Fruit fly (Drosophila melanogaster) whole organism, embryonic: Measurements from ENCODE around the gene CG1103.

Experiments used
- CG10959 ChIP-seq: fragments of 200-800 bp; sonication (Bioruptor generic); IDR thresholded peaks from 2 replicates; pipeline ENCODE4 v1.3.6; 2022; ENCODE audit warnings: missing biosample characterization, missing genetic modification characterization
- CG11085 ChIP-seq: fragments of 200-800 bp; sonication (Bioruptor generic); IDR thresholded peaks from 2 replicates; pipeline ENCODE4 v1.3.6; 2022; ENCODE audit warnings: missing biosample characterization, missing genetic modification characterization
- CG12104 ChIP-seq: fragments of 200-800 bp; sonication (Bioruptor generic); optimal IDR thresholded peaks from 3 replicates; lab custom pipeline; 2016; ENCODE audit warnings: missing biosample characterization, missing genetic modification characterization
- CG13624 ChIP-seq: fragments of 200-800 bp; sonication (Bioruptor generic); optimal IDR thresholded peaks from 2 replicates; lab custom pipeline; 2016; ENCODE audit warnings: missing biosample characterization, missing genetic modification characterization
- CG13894 ChIP-seq: fragments of 200-800 bp; sonication (Bioruptor generic); optimal IDR thresholded peaks from 3 replicates; lab custom pipeline; 2018; ENCODE audit warnings: missing biosample characterization, mild to moderate bottlenecking, missing genetic modification characterization, moderate library complexity
- CG14860 ChIP-seq: fragments of 200-800 bp; sonication (Bioruptor generic); IDR thresholded peaks from 3 replicates; pipeline ENCODE4 v1.3.6; 2022; ENCODE audit warnings: missing biosample characterization, missing genetic modification characterization; ENCODE audit not compliant: partially characterized antibody
- CG1529 ChIP-seq: fragments of 200-800 bp; sonication (Bioruptor generic); optimal IDR thresholded peaks from 3 replicates; lab custom pipeline; 2018; ENCODE audit warnings: missing biosample characterization, missing genetic modification characterization
- CG15514 ChIP-seq: fragments of 200-800 bp; sonication (Bioruptor generic); optimal IDR thresholded peaks from 3 replicates; lab custom pipeline; 2017; ENCODE audit warnings: missing biosample characterization, missing genetic modification characterization, mild to moderate bottlenecking, moderate library complexity, missing genetic modification reagents
- CG1602 ChIP-seq: fragments of 200-800 bp; sonication (Bioruptor generic); optimal IDR thresholded peaks from 3 replicates; lab custom pipeline; 2016; ENCODE audit warnings: missing biosample characterization, missing genetic modification characterization
- CG16779 ChIP-seq: fragments of 200-800 bp; sonication (Bioruptor generic); IDR thresholded peaks from 2 replicates; pipeline ENCODE4 v1.3.6; 2022; ENCODE audit warnings: missing biosample characterization, missing genetic modification characterization
- CG17328 ChIP-seq: fragments of 200-800 bp; sonication (Bioruptor generic); IDR thresholded peaks from 2 replicates; pipeline ENCODE4 v1.3.6; 2022; ENCODE audit warnings: missing biosample characterization, missing genetic modification characterization
- CG17359 ChIP-seq: fragments of 200-800 bp; sonication (Bioruptor generic); optimal IDR thresholded peaks from 3 replicates; lab custom pipeline; 2018; ENCODE audit warnings: missing biosample characterization, mild to moderate bottlenecking, missing genetic modification characterization, moderate library complexity
- CG17912 ChIP-seq: fragments of 200-800 bp; sonication (Bioruptor generic); optimal IDR thresholded peaks from 2 replicates; lab custom pipeline; 2018; ENCODE audit warnings: missing biosample characterization, mild to moderate bottlenecking, missing genetic modification characterization
- CG18619 ChIP-seq: fragments of 200-800 bp; sonication (Bioruptor generic); optimal IDR thresholded peaks from 3 replicates; lab custom pipeline; 2017; ENCODE audit warnings: missing biosample characterization, mild to moderate bottlenecking, missing genetic modification characterization
- CG2116 ChIP-seq: fragments of 200-800 bp; sonication (Bioruptor generic); optimal IDR thresholded peaks from 3 replicates; lab custom pipeline; 2018; ENCODE audit warnings: missing biosample characterization, mild to moderate bottlenecking, missing genetic modification characterization
- CG2120 ChIP-seq: fragments of 200-800 bp; sonication (Bioruptor generic); optimal IDR thresholded peaks from 3 replicates; lab custom pipeline; 2016; ENCODE audit warnings: missing biosample characterization, missing genetic modification characterization
- CG3838 ChIP-seq: fragments of 200-800 bp; sonication (Bioruptor generic); optimal IDR thresholded peaks from 3 replicates; lab custom pipeline; 2016; ENCODE audit warnings: missing biosample characterization, missing genetic modification characterization
- CG6175 ChIP-seq: fragments of 200-800 bp; sonication (Bioruptor generic); IDR thresholded peaks from 3 replicates; pipeline ENCODE4 v1.3.6; 2022; ENCODE audit warnings: missing biosample characterization, missing genetic modification characterization
- CG6813 ChIP-seq: fragments of 200-800 bp; sonication (Bioruptor generic); optimal IDR thresholded peaks from 2 replicates; lab custom pipeline; 2017; ENCODE audit warnings: missing biosample characterization, missing genetic modification characterization, mild to moderate bottlenecking, moderate library complexity, missing genetic modification reagents
- CG7357 ChIP-seq: fragments of 200-800 bp; sonication (Bioruptor generic); IDR thresholded peaks from 3 replicates; pipeline ENCODE4 v1.3.6; 2022; ENCODE audit warnings: missing biosample characterization, missing genetic modification characterization
- CG7745 ChIP-seq: fragments of 200-800 bp; sonication (Bioruptor generic); optimal IDR thresholded peaks from 2 replicates; lab custom pipeline; 2018; ENCODE audit warnings: missing biosample characterization, mild to moderate bottlenecking, missing genetic modification characterization, moderate library complexity
- Doc2 ChIP-seq: fragments of 200-800 bp; sonication (Bioruptor generic); IDR thresholded peaks from 2 replicates; pipeline ENCODE4 v1.3.6; 2022; ENCODE audit warnings: missing biosample characterization, missing genetic modification characterization
- Dp ChIP-seq: fragments of 200-800 bp; sonication (Bioruptor generic); optimal IDR thresholded peaks from 2 replicates; lab custom pipeline; 2018; ENCODE audit warnings: missing biosample characterization, mild to moderate bottlenecking, missing genetic modification characterization, moderate library complexity
- Ets97D ChIP-seq: fragments of 200-800 bp; sonication (Bioruptor generic); optimal IDR thresholded peaks from 3 replicates; lab custom pipeline; 2016; ENCODE audit warnings: missing biosample characterization, missing genetic modification characterization
- H15 ChIP-seq: fragments of 200-800 bp; sonication (Bioruptor generic); IDR thresholded peaks from 3 replicates; pipeline ENCODE4 v1.3.6; 2022; ENCODE audit warnings: missing biosample characterization, missing genetic modification characterization
- HLH4C ChIP-seq: fragments of 200-800 bp; sonication (Bioruptor generic); IDR thresholded peaks from 3 replicates; pipeline ENCODE4 v1.3.6; 2022; ENCODE audit warnings: missing biosample characterization, missing genetic modification characterization; ENCODE audit not compliant: partially characterized antibody
- Hey ChIP-seq: fragments of 200-800 bp; sonication (Bioruptor generic); optimal IDR thresholded peaks from 3 replicates; lab custom pipeline; 2018; ENCODE audit warnings: missing biosample characterization, mild to moderate bottlenecking, missing genetic modification characterization
- Hr39 ChIP-seq: fragments of >200 bp; optimal IDR thresholded peaks from 2 replicates; lab custom pipeline; 2017
- Hr78 ChIP-seq, 2 experiments: fragments of 200-800 bp in 1 of 2; fragments of >200 bp in 1 of 2; sonication (Bioruptor generic) in 1 of 2; optimal IDR thresholded peaks; 2 replicates each; lab custom pipeline; 2017 to 2019; ENCODE audit warnings: missing biosample characterization in 2 of 2, missing genetic modification characterization in 2 of 2, mild to moderate bottlenecking in 1 of 2, moderate library complexity in 1 of 2
- Lpt ChIP-seq: fragments of >200 bp; optimal IDR thresholded peaks from 2 replicates; lab custom pipeline; 2018; ENCODE audit warnings: missing biosample characterization, missing genetic modification characterization
- Nf-YC ChIP-seq: fragments of 200-800 bp; optimal IDR thresholded peaks from 3 replicates; lab custom pipeline; 2019; ENCODE audit warnings: missing biosample characterization, mild to moderate bottlenecking, missing genetic modification characterization, moderate library complexity
- Oaz ChIP-seq: fragments of 200-800 bp; sonication (Bioruptor generic); IDR thresholded peaks from 2 replicates; pipeline ENCODE4 v1.3.6; 2022; ENCODE audit warnings: missing biosample characterization, missing genetic modification characterization
- Optix ChIP-seq: fragments of 200-800 bp; sonication (Bioruptor generic); IDR thresholded peaks from 3 replicates; pipeline ENCODE4 v1.3.6; 2022; ENCODE audit warnings: missing biosample characterization, missing genetic modification characterization
- Six4 ChIP-seq: fragments of 200-800 bp; sonication (Bioruptor generic); optimal IDR thresholded peaks from 2 replicates; lab custom pipeline; 2016; ENCODE audit warnings: missing biosample characterization, missing genetic modification characterization
- Sox100B ChIP-seq: fragments of 200-800 bp; sonication (Bioruptor generic); optimal IDR thresholded peaks from 3 replicates; lab custom pipeline; 2018; ENCODE audit warnings: missing biosample characterization, mild to moderate bottlenecking, missing genetic modification characterization
- YL-1 ChIP-seq: fragments of 200-800 bp; sonication (Bioruptor generic); optimal IDR thresholded peaks from 3 replicates; lab custom pipeline; 2017; ENCODE audit warnings: missing biosample characterization, mild to moderate bottlenecking, missing genetic modification characterization
- chinmo ChIP-seq: fragments of 200-800 bp; sonication (Bioruptor generic); IDR thresholded peaks from 4 replicates; pipeline ENCODE4 v1.3.6; 2022; ENCODE audit warnings: missing biosample characterization, missing genetic modification characterization; ENCODE audit not compliant: partially characterized antibody
- crc ChIP-seq: fragments of 200-800 bp; sonication (Bioruptor generic); optimal IDR thresholded peaks from 2 replicates; lab custom pipeline; 2016; ENCODE audit warnings: missing biosample characterization, missing genetic modification characterization
- ems ChIP-seq: fragments of 200-800 bp; sonication (Bioruptor generic); optimal IDR thresholded peaks from 3 replicates; lab custom pipeline; 2016; ENCODE audit warnings: missing biosample characterization, missing genetic modification characterization
- gcm ChIP-seq: fragments of 200-800 bp; sonication (Bioruptor generic); optimal IDR thresholded peaks from 2 replicates; lab custom pipeline; 2019; ENCODE audit warnings: missing biosample characterization, mild to moderate bottlenecking, missing genetic modification characterization, moderate library complexity
- nerfin-2 ChIP-seq: fragments of 200-800 bp; sonication (Bioruptor generic); IDR thresholded peaks from 2 replicates; pipeline ENCODE4 v1.3.6; 2022; ENCODE audit warnings: missing biosample characterization, missing genetic modification characterization; ENCODE audit not compliant: partially characterized antibody
- otp ChIP-seq: fragments of 200-800 bp; sonication (Bioruptor generic); IDR thresholded peaks from 3 replicates; pipeline ENCODE4, ENCODE4 v1.3.6; 2022; ENCODE audit warnings: missing biosample characterization, missing genetic modification characterization
- pho ChIP-seq: fragments of 200-800 bp; sonication (Bioruptor generic); optimal IDR thresholded peaks from 2 replicates; lab custom pipeline; 2016; ENCODE audit warnings: missing biosample characterization, missing genetic modification characterization
- psq ChIP-seq: fragments of 200-800 bp; sonication (Bioruptor generic); optimal IDR thresholded peaks from 2 replicates; lab custom pipeline; 2017; ENCODE audit warnings: missing biosample characterization, missing genetic modification characterization
- scrt ChIP-seq: fragments of 200-800 bp; sonication (Bioruptor generic); optimal IDR thresholded peaks from 2 replicates; lab custom pipeline; 2018; ENCODE audit warnings: missing biosample characterization, mild to moderate bottlenecking, missing genetic modification characterization, moderate library complexity
- sens-2 ChIP-seq: fragments of 200-800 bp; sonication (Bioruptor generic); IDR thresholded peaks from 2 replicates; pipeline ENCODE4 v1.3.6; 2022; ENCODE audit warnings: missing biosample characterization, missing genetic modification characterization
- sima ChIP-seq: fragments of 200-800 bp; sonication (Bioruptor generic); optimal IDR thresholded peaks from 2 replicates; lab custom pipeline; 2016; ENCODE audit warnings: missing biosample characterization, missing genetic modification characterization
- sna ChIP-seq: fragments of 200-800 bp; sonication (Bioruptor generic); IDR thresholded peaks from 2 replicates; pipeline ENCODE4 v1.3.6; 2022; ENCODE audit warnings: missing biosample characterization, missing genetic modification characterization; ENCODE audit not compliant: partially characterized antibody
- tll ChIP-seq, 2 experiments: fragments of 200-800 bp in 1 of 2; fragments of >200 bp in 1 of 2; sonication (Bioruptor generic) in 1 of 2; optimal IDR thresholded peaks; 2 replicates each; lab custom pipeline; 2017 to 2019; ENCODE audit warnings: missing biosample characterization in 2 of 2, missing genetic modification characterization in 2 of 2, mild to moderate bottlenecking in 1 of 2, moderate library complexity in 1 of 2
- unpg ChIP-seq: fragments of 200-800 bp; sonication (Bioruptor generic); optimal IDR thresholded peaks from 3 replicates; lab custom pipeline; 2018; ENCODE audit warnings: missing biosample characterization, mild to moderate bottlenecking, missing genetic modification characterization, moderate library complexity
- usp ChIP-seq: fragments of >200 bp; optimal IDR thresholded peaks from 2 replicates; lab custom pipeline; 2017; ENCODE audit warnings: missing biosample characterization, missing genetic modification characterization
- yki ChIP-seq: fragments of >200 bp; optimal IDR thresholded peaks from 3 replicates; lab custom pipeline; 2018

The CG1103 gene

DNA sequence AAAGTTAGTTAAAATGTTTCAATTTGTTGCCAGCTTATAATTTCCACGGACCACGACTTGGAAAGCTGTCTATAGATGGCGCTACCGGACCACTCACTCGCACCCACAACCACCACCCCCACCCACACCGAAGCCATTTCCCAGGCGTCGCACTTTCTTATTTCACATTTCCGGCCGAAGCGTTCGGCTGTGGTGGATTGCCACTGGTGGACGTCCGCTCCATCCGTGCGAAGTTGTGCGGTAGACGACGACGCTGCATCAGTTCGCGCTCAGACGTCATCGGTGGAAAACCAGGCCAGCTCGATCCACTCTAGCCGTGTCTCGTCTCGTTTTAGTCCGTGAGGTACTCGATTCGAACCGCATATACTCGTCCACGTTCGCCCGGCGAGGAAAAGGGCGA lies 22.1 kb downstream of the CG1103 start, which contains the start of gene CG1090 (continued):
- TF ChIP-seq CG13624 (GFP tag; lab: Kevin White, UChicago) (no peak), usp (no peak), otp (GFP tag; lab: Robert Waterston, UW) (no peak), tll (GFP tag; optimal IDR thresholded peaks at IDR 0.05; lab: Kevin White, UChicago) (no peak), Hr78 (GFP tag; optimal IDR thresholded peaks at IDR 0.05; lab: Kevin White, UChicago) (no peak), CG2120 (no peak), Nf-YC (tag; lab: Kevin White, UChicago) (peak; percentile 37), CG14860 (no peak), scrt (GFP tag; lab: Kevin White, UChicago) (peak; percentile 38), YL-1 (no peak), Lpt (GFP tag; lab: Kevin White, UChicago) (no peak), CG18619 (no peak), CG7745 (tag; lab: Kevin White, UChicago) (no peak), CG12104 (no peak), Hey (no peak), Dp (GFP tag; lab: Kevin White, UChicago) (no peak), yki (lab: Kevin White, UChicago) (no peak), Doc2 (GFP tag; lab: Robert Waterston, UW) (no peak), CG3838 (GFP tag; lab: Kevin White, UChicago) (no peak), CG17328 (GFP tag; lab: Robert Waterston, UW) (peak; percentile 23; the same call in 1 of the 2 replicates), CG6175 (GFP tag; lab: Robert Waterston, UW) (peak; percentile 39; the same call in 1 of the 3 replicates), Oaz (GFP tag; lab: Robert Waterston, UW) (no peak), psq (no peak), Optix (GFP tag; lab: Robert Waterston, UW) (no peak), Hr39 (lab: Kevin White, UChicago) (no peak), CG2116 (peak; percentile 46), CG13894 (peak; percentile 41), CG17359 (tag; lab: Kevin White, UChicago) (no peak), crc (GFP tag; lab: Kevin White, UChicago) (no peak), pho (GFP tag; lab: Kevin White, UChicago) (no peak), nerfin-2 (GFP tag; lab: Robert Waterston, UW) (no peak), Ets97D (GFP tag; lab: Kevin White, UChicago) (peak; percentile 68), unpg (GFP tag; lab: Kevin White, UChicago) (no peak), CG1602 (no peak), CG7357 (GFP tag; lab: Robert Waterston, UW) (no peak), CG15514 (GFP tag; lab: Kevin White, UChicago) (peak; percentile 56), HLH4C (no peak), CG17912 (GFP tag; lab: Kevin White, UChicago) (no peak), sima (GFP tag; lab: Kevin White, UChicago) (no peak), chinmo (GFP tag; lab: Robert Waterston, UW) (0 out of 4 replicates have a peak, but pooled peaks have one; percentile 37), Six4 (GFP tag; lab: Kevin White, UChicago) (no peak), ems (GFP tag; lab: Kevin White, UChicago) (no peak), sens-2 (no peak), gcm (GFP tag; lab: Kevin White, UChicago) (no peak), CG6813 (GFP tag; lab: Kevin White, UChicago) (peak; percentile 37), H15 (no peak), Sox100B (GFP tag; lab: Kevin White, UChicago) (no peak), CG10959 (GFP tag; lab: Robert Waterston, UW) (no peak), CG1529 (no peak), CG11085 (GFP tag; lab: Robert Waterston, UW) (no peak), CG16779 (GFP tag; lab: Robert Waterston, UW) (0 out of 2 replicates have a peak, but pooled peaks have one; percentile 36), sna (GFP tag; lab: Robert Waterston, UW) (no peak)
